Fruit fly (Drosophila melanogaster) whole organism, pupa: ENCODE data around the gene Obp99c.

ENCODE experiments used
- CG13204 ChIP-seq: fragments of 200-800 bp; sonication (Bioruptor generic); optimal IDR thresholded peaks from 2 replicates; lab custom pipeline; 2018; ENCODE audit warnings: missing biosample characterization, mild to moderate bottlenecking, missing genetic modification characterization, moderate library complexity
- CG15710 ChIP-seq: fragments of 200-800 bp; sonication (Bioruptor generic); optimal IDR thresholded peaks from 2 replicates; lab custom pipeline; 2018; ENCODE audit warnings: missing biosample characterization, mild to moderate bottlenecking, missing genetic modification characterization, moderate library complexity
- CG8159 ChIP-seq: fragments of 200-800 bp; sonication (Bioruptor generic); optimal IDR thresholded peaks from 3 replicates; lab custom pipeline; 2018; ENCODE audit warnings: missing biosample characterization, mild to moderate bottlenecking, missing genetic modification characterization, moderate library complexity
- EcR ChIP-seq: fragments of 200-800 bp; sonication (Bioruptor generic); optimal IDR thresholded peaks from 3 replicates; lab custom pipeline; 2019; ENCODE audit warnings: missing biosample characterization, missing genetic modification characterization, mild to moderate bottlenecking, moderate library complexity, missing genetic modification reagents
- Ets98B ChIP-seq: fragments of 200-800 bp; sonication (Bioruptor generic); IDR thresholded peaks from 2 replicates; pipeline ENCODE4 v1.3.6; 2022; ENCODE audit warnings: missing biosample characterization, missing genetic modification characterization
- Pif1B ChIP-seq: fragments of 200-800 bp; sonication (Bioruptor generic); optimal IDR thresholded peaks from 3 replicates; lab custom pipeline; 2016; ENCODE audit warnings: missing biosample characterization, missing genetic modification characterization
- rn ChIP-seq: fragments of 200-800 bp; sonication (Bioruptor generic); IDR thresholded peaks from 2 replicates; pipeline ENCODE4 v1.3.6; 2022; ENCODE audit warnings: missing biosample characterization, missing genetic modification characterization

- no peak for TF ChIP-seq rn (GFP tag; lab: Robert Waterston, UW)
- TF ChIP-seq CG15710 (tag; lab: Kevin White, UChicago), result no peak
- TF ChIP-seq EcR, result no peak
- no peak for TF ChIP-seq CG8159
- TF ChIP-seq CG13204 (GFP tag; lab: Kevin White, UChicago), result no peak
- TF ChIP-seq Ets98B (GFP tag; lab: Robert Waterston, UW), result no peak
- no peak for TF ChIP-seq Pif1B
Observed at dm6 chr3R:29686698-29687097, 2.4 kb downstream of the Obp99c start.
